Worm (Caenorhabditis elegans) whole organism, L4 larva: ENCODE measurements around the gene C16A3.2.

Experiments used
- D1046.2 ChIP-seq: fragments of 200-800 bp; sonication (Bioruptor generic); IDR thresholded peaks from 2 replicates; pipeline ENCODE4 v1.3.6; 2022; ENCODE audit warnings: missing genetic modification characterization, missing compliant biosample characterization
- F26F4.8 ChIP-seq: fragments of 200-800 bp; sonication (Bioruptor generic); conservative IDR thresholded peaks from 2 replicates; pipeline ENCODE4 v1.3.6; 2022; ENCODE audit warnings: missing genetic modification characterization, missing compliant biosample characterization
- F44E2.7 ChIP-seq: fragments of 200-800 bp; sonication (Bioruptor generic); IDR thresholded peaks from 2 replicates; pipeline ENCODE4 v2.1.2; 2022; ENCODE audit warnings: missing genetic modification characterization, missing compliant biosample characterization
- R02D3.7 ChIP-seq: fragments of 150-350 bp; sonication (generic microtip); optimal IDR thresholded peaks from 3 replicates; lab custom pipeline; 2014; ENCODE audit warnings: missing biosample characterization, missing genetic modification characterization
- Y105C5A.15 ChIP-seq: fragments of 200-800 bp; sonication (Bioruptor generic); IDR thresholded peaks from 2 replicates; pipeline ENCODE4 v1.3.6; 2022; ENCODE audit warnings: missing genetic modification characterization, missing compliant biosample characterization
- arid-1 ChIP-seq: fragments of 200-800 bp; sonication (Bioruptor generic); conservative IDR thresholded peaks from 2 replicates; pipeline ENCODE4 v1.3.6; 2022; ENCODE audit warnings: missing genetic modification reagents, missing genetic modification characterization, missing compliant biosample characterization
- attf-4 ChIP-seq: sonication (generic microtip); optimal IDR thresholded peaks from 3 replicates; lab custom pipeline; 2017; ENCODE audit warnings: missing biosample characterization, missing genetic modification characterization
- ceh-20 ChIP-seq: fragments of 200-800 bp; sonication (Bioruptor generic); IDR thresholded peaks from 2 replicates; pipeline ENCODE4 v1.3.6; 2022; ENCODE audit warnings: missing genetic modification reagents, missing genetic modification characterization, missing compliant biosample characterization
- ceh-44 ChIP-seq: fragments of 200-800 bp; sonication (Bioruptor generic); IDR thresholded peaks from 2 replicates; pipeline ENCODE4 v1.3.6; 2022; ENCODE audit warnings: missing genetic modification reagents, missing genetic modification characterization, missing compliant biosample characterization
- ceh-62 ChIP-seq: sonication (generic microtip); optimal IDR thresholded peaks from 2 replicates; lab custom pipeline; 2017; ENCODE audit warnings: missing biosample characterization, missing genetic modification characterization
- ces-1 ChIP-seq: fragments of 150-350 bp; sonication (generic microtip); optimal IDR thresholded peaks from 4 replicates; lab custom pipeline; 2014; ENCODE audit warnings: missing biosample characterization, missing genetic modification reagents, missing genetic modification characterization
- ctbp-1 ChIP-seq: fragments of 200-800 bp; sonication (Bioruptor generic); IDR thresholded peaks from 2 replicates; pipeline ENCODE4 v1.3.6; 2022; ENCODE audit warnings: missing genetic modification reagents, missing genetic modification characterization, missing compliant biosample characterization
- daf-12 ChIP-seq: fragments of 150-350 bp; optimal IDR thresholded peaks from 2 replicates; lab custom pipeline; 2014; ENCODE audit warnings: missing biosample characterization, missing genetic modification reagents, missing genetic modification characterization
- daf-16 ChIP-seq, 3 experiments: sonication (generic microtip); optimal IDR thresholded peaks; 2 replicates each; lab custom pipeline; 2016 to 2017; ENCODE audit warnings: missing genetic modification characterization in 3 of 3, missing genetic modification reagents in 3 of 3, mild to moderate bottlenecking in 2 of 3, missing compliant biosample characterization in 2 of 3, missing biosample characterization in 1 of 3, moderate library complexity in 1 of 3
- daf-8 ChIP-seq: fragments of 200-800 bp; sonication (Bioruptor generic); IDR thresholded peaks from 2 replicates; pipeline ENCODE4 v1.3.6; 2022; ENCODE audit warnings: missing genetic modification characterization, missing compliant biosample characterization
- dmd-6 ChIP-seq: fragments of 200-800 bp; sonication (Bioruptor generic); IDR thresholded peaks from 2 replicates; pipeline ENCODE4 v1.3.6; 2022; ENCODE audit warnings: missing genetic modification reagents, missing genetic modification characterization, missing compliant biosample characterization
- dmd-8 ChIP-seq: fragments of 200-800 bp; sonication (Bioruptor generic); IDR thresholded peaks from 2 replicates; pipeline ENCODE4 v1.3.6; 2022; ENCODE audit warnings: missing genetic modification characterization, missing compliant biosample characterization
- dmd-9 ChIP-seq: fragments of 200-800 bp; sonication (Bioruptor generic); IDR thresholded peaks from 2 replicates; pipeline ENCODE4 v1.3.6; 2022; ENCODE audit warnings: missing genetic modification reagents, missing genetic modification characterization, missing compliant biosample characterization
- duxl-1 ChIP-seq: sonication (generic microtip); optimal IDR thresholded peaks from 2 replicates; lab custom pipeline; 2016; ENCODE audit warnings: mild to moderate bottlenecking, missing genetic modification characterization, moderate library complexity, missing compliant biosample characterization; ENCODE audit not compliant: poor library complexity
- dve-1 ChIP-seq: sonication (generic microtip); optimal IDR thresholded peaks from 2 replicates; lab custom pipeline; 2017; ENCODE audit warnings: antibody characterized with exemption, mild to moderate bottlenecking, missing genetic modification characterization, missing compliant biosample characterization; ENCODE audit not compliant: insufficient read depth
- fos-1 ChIP-seq: fragments of 150-350 bp; optimal IDR thresholded peaks from 2 replicates; lab custom pipeline; 2014; ENCODE audit warnings: missing biosample characterization, missing genetic modification characterization
- gei-8 ChIP-seq: fragments of 200-800 bp; sonication (Bioruptor generic); optimal IDR thresholded peaks from 2 replicates; lab custom pipeline; 2018; ENCODE audit warnings: mild to moderate bottlenecking, missing genetic modification characterization, missing compliant biosample characterization
- hif-1 ChIP-seq, 2 experiments: sonication (generic microtip); optimal IDR thresholded peaks; 2 replicates each; lab custom pipeline; 2016 to 2017; ENCODE audit warnings: missing compliant biosample characterization in 2 of 2, missing genetic modification characterization in 2 of 2, missing genetic modification reagents in 2 of 2, missing genotype in 2 of 2, mild to moderate bottlenecking in 1 of 2
- hlh-11 ChIP-seq: fragments of 200-800 bp; sonication (Bioruptor generic); optimal IDR thresholded peaks from 2 replicates; lab custom pipeline; 2018; ENCODE audit warnings: mild to moderate bottlenecking, missing genetic modification characterization, missing compliant biosample characterization
- jun-1 ChIP-seq: fragments of 150-350 bp; optimal IDR thresholded peaks from 2 replicates; lab custom pipeline; 2014; ENCODE audit warnings: missing biosample characterization, missing genetic modification reagents, missing genetic modification characterization
- lin-15B ChIP-seq: fragments of 150-350 bp; sonication (generic microtip); optimal IDR thresholded peaks from 3 replicates; lab custom pipeline; 2014; ENCODE audit warnings: missing biosample characterization, missing genetic modification characterization
- lin-38 ChIP-seq: fragments of 200-800 bp; sonication (Bioruptor generic); IDR thresholded peaks from 2 replicates; pipeline ENCODE4 v1.3.6; 2022; ENCODE audit warnings: missing genetic modification reagents, missing genetic modification characterization, missing compliant biosample characterization
- lin-39 ChIP-seq: fragments of 150-350 bp; optimal IDR thresholded peaks from 2 replicates; lab custom pipeline; 2014; ENCODE audit warnings: missing biosample characterization, missing genetic modification reagents, missing genetic modification characterization
- lir-3 ChIP-seq: sonication (generic microtip); optimal IDR thresholded peaks from 2 replicates; lab custom pipeline; 2016; ENCODE audit warnings: mild to moderate bottlenecking, missing genetic modification characterization, missing compliant biosample characterization
- madf-5 ChIP-seq, 2 experiments: fragments of 200-800 bp; sonication (Bioruptor generic); IDR thresholded peaks; 2 replicates each; pipeline ENCODE4 v1.3.6; 2022; ENCODE audit warnings: missing compliant biosample characterization in 2 of 2, missing genetic modification characterization in 2 of 2
- madf-9 ChIP-seq: fragments of 200-800 bp; sonication (Bioruptor generic); conservative IDR thresholded peaks from 2 replicates; pipeline ENCODE4 v1.3.6; 2022; ENCODE audit warnings: missing genetic modification reagents, missing genetic modification characterization, missing compliant biosample characterization
- mdl-1 ChIP-seq, 2 experiments: fragments of 150-350 bp in 1 of 2; sonication (generic microtip) in 1 of 2; optimal IDR thresholded peaks; 2 replicates each; lab custom pipeline; 2014 to 2017; ENCODE audit warnings: missing biosample characterization in 2 of 2, missing genetic modification characterization in 2 of 2
- mdt-29 ChIP-seq: fragments of 200-800 bp; sonication (Bioruptor generic); IDR thresholded peaks from 2 replicates; pipeline ENCODE4 v1.3.6; 2022; ENCODE audit warnings: missing genetic modification reagents, missing genetic modification characterization, missing compliant biosample characterization
- mes-2 ChIP-seq: sonication (generic microtip); optimal IDR thresholded peaks from 2 replicates; lab custom pipeline; 2016; ENCODE audit warnings: missing genotype, mild to moderate bottlenecking, missing genetic modification characterization, missing compliant biosample characterization; ENCODE audit not compliant: poor library complexity, severe bottlenecking
- nhr-10 ChIP-seq: fragments of 150-350 bp; optimal IDR thresholded peaks from 2 replicates; lab custom pipeline; 2014; ENCODE audit warnings: missing biosample characterization, missing genetic modification characterization
- nhr-11 ChIP-seq: fragments of 150-350 bp; optimal IDR thresholded peaks from 2 replicates; lab custom pipeline; 2014; ENCODE audit warnings: missing biosample characterization, missing genetic modification characterization
- nhr-111 ChIP-seq: fragments of 200-800 bp; sonication (Bioruptor generic); optimal IDR thresholded peaks from 2 replicates; lab custom pipeline; 2018; ENCODE audit warnings: mild to moderate bottlenecking, missing genetic modification characterization, missing compliant biosample characterization
- nhr-28 ChIP-seq: fragments of 150-350 bp; optimal IDR thresholded peaks from 2 replicates; lab custom pipeline; 2014; ENCODE audit warnings: missing biosample characterization, missing genetic modification characterization
- nhr-48 ChIP-seq: sonication (generic microtip); optimal IDR thresholded peaks from 2 replicates; lab custom pipeline; 2016; ENCODE audit warnings: mild to moderate bottlenecking, missing genetic modification characterization, missing compliant biosample characterization
- nhr-76 ChIP-seq: fragments of 150-350 bp; optimal IDR thresholded peaks from 2 replicates; lab custom pipeline; 2014; ENCODE audit warnings: missing biosample characterization, missing genetic modification characterization
- nhr-77 ChIP-seq: fragments of 150-350 bp; optimal IDR thresholded peaks from 2 replicates; lab custom pipeline; 2014; ENCODE audit warnings: missing biosample characterization, missing genetic modification characterization
- php-3 ChIP-seq: fragments of 200-800 bp; sonication (Bioruptor generic); IDR thresholded peaks from 2 replicates; pipeline ENCODE4 v1.3.6; 2022; ENCODE audit warnings: missing genetic modification reagents, missing genetic modification characterization, missing compliant biosample characterization
- rbr-2 ChIP-seq: sonication (generic microtip); optimal IDR thresholded peaks from 2 replicates; lab custom pipeline; 2016; ENCODE audit warnings: missing genotype, missing genetic modification characterization, missing compliant biosample characterization
- snpc-4 ChIP-seq: fragments of 150-350 bp; optimal IDR thresholded peaks from 2 replicates; lab custom pipeline; 2014; ENCODE audit warnings: missing biosample characterization, missing genetic modification characterization
- spr-1 ChIP-seq: sonication (generic microtip); optimal IDR thresholded peaks from 2 replicates; lab custom pipeline; 2016; ENCODE audit warnings: mild to moderate bottlenecking, missing genetic modification characterization, missing compliant biosample characterization
- spr-3 ChIP-seq: fragments of 200-800 bp; sonication (Bioruptor generic); optimal IDR thresholded peaks from 2 replicates; lab custom pipeline; 2018; ENCODE audit warnings: mild to moderate bottlenecking, missing genetic modification characterization, missing compliant biosample characterization
- tag-97 ChIP-seq: fragments of 200-800 bp; sonication (Bioruptor generic); IDR thresholded peaks from 2 replicates; pipeline ENCODE4 v1.3.6; 2022; ENCODE audit warnings: missing genetic modification characterization, missing compliant biosample characterization
- unc-130 ChIP-seq: sonication (generic microtip); optimal IDR thresholded peaks from 2 replicates; lab custom pipeline; 2016; ENCODE audit warnings: missing genetic modification reagents, missing genetic modification characterization, missing compliant biosample characterization
- unc-39 ChIP-seq: sonication (generic microtip); optimal IDR thresholded peaks from 2 replicates; lab custom pipeline; 2017; ENCODE audit warnings: missing biosample characterization, missing genetic modification characterization
- zfp-2 ChIP-seq: sonication (generic microtip); optimal IDR thresholded peaks from 2 replicates; lab custom pipeline; 2016; ENCODE audit warnings: mild to moderate bottlenecking, missing genetic modification characterization, missing compliant biosample characterization
- zip-11 ChIP-seq: fragments of 200-800 bp; sonication (Bioruptor generic); IDR thresholded peaks from 2 replicates; pipeline ENCODE4 v1.3.6; 2022; ENCODE audit warnings: missing genetic modification characterization, missing compliant biosample characterization
- ztf-11 ChIP-seq: fragments of 150-350 bp; optimal IDR thresholded peaks from 2 replicates; lab custom pipeline; 2014; ENCODE audit warnings: missing biosample characterization, missing genetic modification characterization
- ztf-7 ChIP-seq: fragments of 150-350 bp; optimal IDR thresholded peaks from 2 replicates; lab custom pipeline; 2014; ENCODE audit warnings: missing biosample characterization, missing genetic modification characterization

Gene C16A3.2

DNA sequence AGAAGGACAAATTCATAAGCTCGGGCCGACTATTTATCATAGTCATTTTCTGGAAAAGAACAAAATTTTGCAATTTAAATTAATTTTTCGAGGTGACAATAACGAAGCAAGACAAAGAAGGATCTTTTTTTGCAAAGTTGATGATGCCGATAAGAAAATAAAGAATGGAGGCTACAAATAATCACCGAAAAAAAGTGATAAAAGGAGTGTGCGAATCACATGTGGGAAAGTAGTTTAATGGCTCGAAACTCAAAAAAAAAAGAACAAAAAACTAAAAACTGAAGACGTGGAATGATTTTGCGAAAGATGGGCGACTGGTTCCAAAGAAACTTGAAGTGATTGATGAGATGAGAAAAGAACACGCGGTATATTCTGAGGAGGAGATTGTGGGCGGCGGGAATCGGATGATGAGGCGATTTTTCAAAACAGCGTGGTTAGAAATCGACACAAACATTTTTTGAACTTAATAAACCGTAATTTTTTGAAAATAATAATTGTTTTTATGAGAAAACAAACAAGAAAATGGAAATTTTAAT, 29.8 kb downstream of the C16A3.2 start, which contains the start of gene atgl-1 (continued):
- TF ChIP-seq tag-97 (GFP tag; lab: Robert Waterston, UW) (no peak), F44E2.7 (GFP tag; lab: Robert Waterston, UW) (no peak), mdt-29 (GFP tag; lab: Robert Waterston, UW) (no peak), fos-1 (no peak), zfp-2 (no peak), madf-9 (no peak), ceh-20 (no peak), spr-3 (GFP tag; lab: Kevin White, UChicago) (no peak), dmd-9 (GFP tag; lab: Robert Waterston, UW) (no peak), nhr-77 (tag; lab: Kevin White, UChicago) (no peak), nhr-10 (tag; lab: Kevin White, UChicago) (no peak), daf-16 (GFP tag; optimal IDR thresholded peaks at IDR 0.05; lab: Kevin White, UChicago) (no peak), daf-16 (tag; optimal IDR thresholded peaks at IDR 0.05; lab: Kevin White, UChicago) (peak; percentile 15), duxl-1 (tag; lab: Kevin White, UChicago) (no peak), rbr-2 (tag; lab: Kevin White, UChicago) (no peak), zip-11 (no peak), jun-1 (tag; lab: Kevin White, UChicago) (no peak), ceh-62 (tag; lab: Kevin White, UChicago) (no peak), lin-39 (tag; lab: Kevin White, UChicago) (no peak), ces-1 (GFP tag; lab: Kevin White, UChicago) (no peak), ztf-11 (tag; lab: Kevin White, UChicago) (no peak), R02D3.7 (tag; lab: Kevin White, UChicago) (no peak), F26F4.8 (GFP tag; lab: Robert Waterston, UW) (no peak), hlh-11 (tag; lab: Kevin White, UChicago) (peak; percentile 52), ztf-7 (no peak), dve-1 (tag; lab: Kevin White, UChicago) (peak; percentile 1), D1046.2 (no peak), nhr-48 (peak; percentile 8), snpc-4 (tag; lab: Kevin White, UChicago) (no peak), daf-8 (no peak), attf-4 (tag; lab: Kevin White, UChicago) (no peak), unc-130 (GFP tag; lab: Kevin White, UChicago) (no peak), dmd-8 (GFP tag; lab: Robert Waterston, UW) (no peak), lin-15B (tag; lab: Kevin White, UChicago) (no peak), Y105C5A.15 (GFP tag; lab: Robert Waterston, UW) (no peak), php-3 (GFP tag; lab: Robert Waterston, UW) (no peak), unc-39 (tag; lab: Kevin White, UChicago) (no peak), gei-8 (GFP tag; lab: Kevin White, UChicago) (no peak), ctbp-1 (no peak), mes-2 (no peak), spr-1 (tag; lab: Kevin White, UChicago) (no peak), nhr-11 (tag; lab: Kevin White, UChicago) (no peak)

ce11 chrIII:6420201-6420600, 30.6 kb downstream of the C16A3.2 start:
- TF ChIP-seq ztf-11 (tag; lab: Kevin White, UChicago) (no peak), dmd-6 (GFP tag; lab: Robert Waterston, UW) (peak; percentile 59), arid-1 (GFP tag; lab: Robert Waterston, UW) (no peak), ceh-20 (0 out of 2 replicates have a peak, but pooled peaks have one; percentile 22), nhr-111 (GFP tag; lab: Kevin White, UChicago) (no peak), ceh-44 (no peak), madf-5 (GFP tag; IDR thresholded peaks at IDR 0.05; lab: Robert Waterston, UW) (no peak), nhr-76 (no peak), lir-3 (tag; lab: Kevin White, UChicago) (no peak), daf-12 (no peak), lin-38 (GFP tag; lab: Robert Waterston, UW) (no peak), mdl-1 (tag; optimal IDR thresholded peaks at IDR 0.05; lab: Kevin White, UChicago) (peak in 1 of 2 experiments; percentile 51), nhr-28 (peak; percentile 77), tag-97 (GFP tag; lab: Robert Waterston, UW) (no peak), hif-1 (tag; optimal IDR thresholded peaks at IDR 0.05; lab: Kevin White, UChicago) (no peak), zip-11 (no peak)
